Fruit fly (Drosophila melanogaster): ENCODE results near the gene CG1896.

Gene CG1896

dm6 chr3R:31720112-31720511, 24.0 kb upstream of the CG1896 start:
- TF ChIP-seq psq (optimal IDR thresholded peaks at IDR 0.05) (no peak), Dll (optimal IDR thresholded peaks at IDR 0.05) (no peak), CG8478 (optimal IDR thresholded peaks at IDR 0.05) (no peak), usp (GFP tag; optimal IDR thresholded peaks at IDR 0.05) (no peak)

dm6 chr3R:31721466-31721865, 22.6 kb upstream of the CG1896 start:
- TF ChIP-seq EcR (GFP tag; optimal IDR thresholded peaks at IDR 0.05) (no peak), Dll (optimal IDR thresholded peaks at IDR 0.05) (no peak), pan (optimal IDR thresholded peaks at IDR 0.05) (no peak), usp (GFP tag; optimal IDR thresholded peaks at IDR 0.05) (no peak), psq (optimal IDR thresholded peaks at IDR 0.05) (no peak), CG8478 (optimal IDR thresholded peaks at IDR 0.05) (no peak)

dm6 chr3R:31721958-31722357, 22.1 kb upstream of the CG1896 start:
- TF ChIP-seq EcR (GFP tag; optimal IDR thresholded peaks at IDR 0.05) (no peak), Dll (optimal IDR thresholded peaks at IDR 0.05) (no peak), pan (optimal IDR thresholded peaks at IDR 0.05) (no peak), usp (GFP tag; optimal IDR thresholded peaks at IDR 0.05) (no peak), psq (optimal IDR thresholded peaks at IDR 0.05) (no peak), CG8478 (optimal IDR thresholded peaks at IDR 0.05) (no peak)

- TF ChIP-seq EcR (GFP tag; optimal IDR thresholded peaks at IDR 0.05) (no peak), Dll (optimal IDR thresholded peaks at IDR 0.05) (no peak), CG8478 (optimal IDR thresholded peaks at IDR 0.05) (no peak), psq (optimal IDR thresholded peaks at IDR 0.05) (no peak), pan (optimal IDR thresholded peaks at IDR 0.05) (no peak), usp (GFP tag; optimal IDR thresholded peaks at IDR 0.05) (no peak)
Measured at dm6 chr3R:31723206-31723933, 20.7 kb upstream of the CG1896 start.

dm6 chr3R:31724136-31724535, 19.9 kb upstream of the CG1896 start:
- TF ChIP-seq EcR (GFP tag; optimal IDR thresholded peaks at IDR 0.05) (no peak), psq (optimal IDR thresholded peaks at IDR 0.05) (no peak), Dll (optimal IDR thresholded peaks at IDR 0.05) (no peak), usp (GFP tag; optimal IDR thresholded peaks at IDR 0.05) (no peak), pan (optimal IDR thresholded peaks at IDR 0.05) (no peak), CG8478 (optimal IDR thresholded peaks at IDR 0.05) (no peak)

dm6 chr3R:31724580-31725320, 19.3 kb upstream of the CG1896 start:
- TF ChIP-seq Dll (optimal IDR thresholded peaks at IDR 0.05) (peak; percentile 91), CG8478 (optimal IDR thresholded peaks at IDR 0.05) (no peak), EcR (GFP tag; optimal IDR thresholded peaks at IDR 0.05) (peak in 1 of 2 experiments; percentile 52), psq (optimal IDR thresholded peaks at IDR 0.05) (no peak), pan (optimal IDR thresholded peaks at IDR 0.05) (no peak)

- no peak for TF ChIP-seq usp (GFP tag; optimal IDR thresholded peaks at IDR 0.05)
- peak; percentile 32 for TF ChIP-seq Dll (optimal IDR thresholded peaks at IDR 0.05)
Measured at dm6 chr3R:31725486-31726227, 18.4 kb upstream of the CG1896 start.

- TF ChIP-seq psq (optimal IDR thresholded peaks at IDR 0.05) (no peak), Dll (optimal IDR thresholded peaks at IDR 0.05) (no peak), CG8478 (optimal IDR thresholded peaks at IDR 0.05) (no peak), usp (GFP tag; optimal IDR thresholded peaks at IDR 0.05) (no peak), EcR (GFP tag; optimal IDR thresholded peaks at IDR 0.05) (no peak), pan (optimal IDR thresholded peaks at IDR 0.05) (no peak)
Measured at dm6 chr3R:31726286-31726685, 17.8 kb upstream of the CG1896 start.

dm6 chr3R:31727773-31728172, 16.3 kb upstream of the CG1896 start:
- TF ChIP-seq Dll (optimal IDR thresholded peaks at IDR 0.05) (no peak), usp (GFP tag; optimal IDR thresholded peaks at IDR 0.05) (no peak), CG8478 (optimal IDR thresholded peaks at IDR 0.05) (no peak), pan (optimal IDR thresholded peaks at IDR 0.05) (no peak), EcR (GFP tag; optimal IDR thresholded peaks at IDR 0.05) (no peak), psq (optimal IDR thresholded peaks at IDR 0.05) (no peak)

dm6 chr3R:31736776-31737175, 7.3 kb upstream of the CG1896 start, which contains the start of the genes CstF50 and CG11563:
TSS of gene CstF50 (minus strand) at chr3R:31736963.
TSS of gene CG11563 (plus strand) at chr3R:31737035.
- TF ChIP-seq usp (GFP tag; optimal IDR thresholded peaks at IDR 0.05) (no peak), EcR (GFP tag; optimal IDR thresholded peaks at IDR 0.05) (no peak), psq (optimal IDR thresholded peaks at IDR 0.05) (no peak), CG8478 (optimal IDR thresholded peaks at IDR 0.05) (no peak), Dll (optimal IDR thresholded peaks at IDR 0.05) (no peak), pan (optimal IDR thresholded peaks at IDR 0.05) (no peak)

- TF ChIP-seq EcR (GFP tag; optimal IDR thresholded peaks at IDR 0.05) (no peak), pan (optimal IDR thresholded peaks at IDR 0.05) (no peak), usp (GFP tag; optimal IDR thresholded peaks at IDR 0.05) (no peak), psq (optimal IDR thresholded peaks at IDR 0.05) (no peak), CG8478 (optimal IDR thresholded peaks at IDR 0.05) (no peak), Dll (optimal IDR thresholded peaks at IDR 0.05) (no peak)
Measured at dm6 chr3R:31738060-31738619, 5.9 kb upstream of the CG1896 start, which contains the start of gene eEF1alpha2. TSS of gene eEF1alpha2 (plus strand) at chr3R:31738468.
